Fruit fly (Drosophila melanogaster): Measurements from ENCODE around the gene TpnC73F.
A peak's percentile ranks its signal among the peaks of the same experiment; 100 is the strongest.

TpnC73F gene

dm6 chr3L:17009715-17010491 is 36.0 kb upstream of the TpnC73F start (continued):
- TF ChIP-seq BtbVII (GFP tag; optimal IDR thresholded peaks at IDR 0.05) (peak; percentile 49), lbe (GFP tag; optimal IDR thresholded peaks at IDR 0.05) (peak; percentile 34), Usf (GFP tag; optimal IDR thresholded peaks at IDR 0.05) (no peak), CG5180 (GFP tag; optimal IDR thresholded peaks at IDR 0.05) (peak; percentile 63), CG18476 (GFP tag; optimal IDR thresholded peaks at IDR 0.05) (peak; percentile 24), Abd-B (GFP tag; optimal IDR thresholded peaks at IDR 0.05) (no peak), Hr78 (GFP tag; optimal IDR thresholded peaks at IDR 0.05) (peak in 1 of 2 experiments; percentile 81), bbx (GFP tag; IDR thresholded peaks at IDR 0.05; ENCODE audit: partially characterized antibody) (peak; percentile 54), ERR (GFP tag; optimal IDR thresholded peaks at IDR 0.05) (no peak), Ets97D (GFP tag; optimal IDR thresholded peaks at IDR 0.05) (no peak), CG7556 (GFP tag; optimal IDR thresholded peaks at IDR 0.05) (peak; percentile 54), CG32772 (GFP tag; IDR thresholded peaks at IDR 0.05) (no peak), pho (GFP tag; optimal IDR thresholded peaks at IDR 0.05) (peak; percentile 26), oc (tag; optimal IDR thresholded peaks at IDR 0.05) (peak; percentile 51), CG10462 (GFP tag; optimal IDR thresholded peaks at IDR 0.05) (peak; percentile 22), E2f1 (GFP tag; IDR thresholded peaks at IDR 0.05) (peak; percentile 69), sim (GFP tag; IDR thresholded peaks at IDR 0.05) (no peak), nerfin-1 (tag; optimal IDR thresholded peaks at IDR 0.05) (no peak), seq (GFP tag; IDR thresholded peaks at IDR 0.05) (peak; percentile 23; the same call in 1 of the 2 replicates), CG42726 (GFP tag; IDR thresholded peaks at IDR 0.05; ENCODE audit: partially characterized antibody) (peak; percentile 67; the same call in 1 of the 2 replicates), NfI (GFP tag; optimal IDR thresholded peaks at IDR 0.05) (peak; percentile 27), CG10959 (GFP tag; IDR thresholded peaks at IDR 0.05) (no peak), CG16863 (GFP tag; optimal IDR thresholded peaks at IDR 0.05) (no peak), CG10274 (GFP tag; optimal IDR thresholded peaks at IDR 0.05) (no peak), eyg (GFP tag; optimal IDR thresholded peaks at IDR 0.05) (no peak), ac (GFP tag; optimal IDR thresholded peaks at IDR 0.05) (no peak), CG12236 (GFP tag; optimal IDR thresholded peaks at IDR 0.05) (no peak), CG6254 (GFP tag; optimal IDR thresholded peaks at IDR 0.05) (no peak), unpg (GFP tag; optimal IDR thresholded peaks at IDR 0.05) (peak; percentile 25), CG2889 (GFP tag; IDR thresholded peaks at IDR 0.05) (no peak), CG16815 (GFP tag; optimal IDR thresholded peaks at IDR 0.05) (no peak), Atf6 (GFP tag; IDR thresholded peaks at IDR 0.05) (peak; percentile 7; the same call in 1 of the 2 replicates), CG3995 (GFP tag; optimal IDR thresholded peaks at IDR 0.05) (peak; percentile 48), Elba2 (GFP tag; optimal IDR thresholded peaks at IDR 0.05) (no peak), CG34224 (GFP tag; IDR thresholded peaks at IDR 0.05; ENCODE audit: partially characterized antibody) (peak; percentile 51; the same call in 1 of the 3 replicates), CG12155 (GFP tag; optimal IDR thresholded peaks at IDR 0.05) (peak; percentile 19), CG10543 (GFP tag; optimal IDR thresholded peaks at IDR 0.05) (peak; percentile 99), lola (GFP tag; optimal IDR thresholded peaks at IDR 0.05) (no peak), gce (GFP tag; IDR thresholded peaks at IDR 0.05) (0 out of 3 replicates have a peak, but pooled peaks have one; percentile 44), CG4328 (GFP tag; optimal IDR thresholded peaks at IDR 0.05) (peak; percentile 31), Med (GFP tag) (peak; percentile 87), CG34422 (GFP tag; IDR thresholded peaks at IDR 0.05) (peak; percentile 71; the same call in 1 of the 3 replicates), D (optimal IDR thresholded peaks at IDR 0.05) (no peak), D (GFP tag; optimal IDR thresholded peaks at IDR 0.05) (no peak), CG2202 (tag; optimal IDR thresholded peaks at IDR 0.05) (no peak), CG13775 (GFP tag; optimal IDR thresholded peaks at IDR 0.05) (no peak), CG16813 (GFP tag; IDR thresholded peaks at IDR 0.05; ENCODE audit: partially characterized antibody) (no peak), dpn (GFP tag; optimal IDR thresholded peaks at IDR 0.05) (peak in 1 of 2 experiments; percentile 27)
